Fruit fly (Drosophila melanogaster) whole organism, prepupa: ENCODE results near the gene Ac78C.
A peak's percentile ranks its signal among the peaks of the same experiment; 100 is the strongest.

Experiments used
- CG10631 ChIP-seq: fragments of 200-800 bp; sonication (Bioruptor generic); optimal IDR thresholded peaks from 2 replicates; lab custom pipeline; 2016; ENCODE audit warnings: missing biosample characterization, missing genetic modification characterization
- CG11762 ChIP-seq: fragments of 200-800 bp; sonication (Bioruptor generic); optimal IDR thresholded peaks from 3 replicates; lab custom pipeline; 2016; ENCODE audit warnings: missing biosample characterization, missing genetic modification characterization; ENCODE audit not compliant: insufficient read depth
- CG16779 ChIP-seq: fragments of 200-800 bp; sonication (Bioruptor generic); optimal IDR thresholded peaks from 3 replicates; lab custom pipeline; 2017; ENCODE audit warnings: missing biosample characterization, mild to moderate bottlenecking, missing genetic modification characterization
- CG3032 ChIP-seq: fragments of 200-800 bp; optimal IDR thresholded peaks from 2 replicates; lab custom pipeline; 2019; ENCODE audit warnings: missing biosample characterization, mild to moderate bottlenecking, missing genetic modification characterization, moderate library complexity
- CG32006 ChIP-seq: fragments of 200-800 bp; sonication (Bioruptor generic); optimal IDR thresholded peaks from 3 replicates; lab custom pipeline; 2017; ENCODE audit warnings: missing biosample characterization, mild to moderate bottlenecking, missing genetic modification characterization
- CG3919 ChIP-seq: fragments of 200-800 bp; sonication (Bioruptor generic); optimal IDR thresholded peaks from 3 replicates; lab custom pipeline; 2016; ENCODE audit warnings: missing biosample characterization, missing genetic modification characterization
- CG7368 ChIP-seq: fragments of 200-800 bp; sonication (Bioruptor generic); optimal IDR thresholded peaks from 3 replicates; lab custom pipeline; 2016; ENCODE audit warnings: missing biosample characterization, missing genetic modification characterization
- Ets21C ChIP-seq: fragments of 200-800 bp; sonication (Bioruptor generic); optimal IDR thresholded peaks from 3 replicates; lab custom pipeline; 2016; ENCODE audit warnings: missing biosample characterization, missing genetic modification characterization
- Hr4 ChIP-seq: fragments of 200-800 bp; sonication (Bioruptor generic); optimal IDR thresholded peaks from 3 replicates; lab custom pipeline; 2016; ENCODE audit warnings: missing biosample characterization, missing genetic modification characterization
- achi ChIP-seq: fragments of 200-800 bp; sonication (Bioruptor generic); optimal IDR thresholded peaks from 3 replicates; lab custom pipeline; 2016; ENCODE audit warnings: missing biosample characterization, missing genetic modification characterization
- cyc ChIP-seq: fragments of 200-800 bp; sonication (Bioruptor generic); optimal IDR thresholded peaks from 3 replicates; lab custom pipeline; 2016; ENCODE audit warnings: missing biosample characterization, missing genetic modification characterization
- dsx ChIP-seq: fragments of 200-800 bp; optimal IDR thresholded peaks from 3 replicates; lab custom pipeline; 2019; ENCODE audit warnings: missing biosample characterization, mild to moderate bottlenecking, missing genetic modification characterization, moderate library complexity; ENCODE audit not compliant: poor library complexity, severe bottlenecking
- esn ChIP-seq: fragments of 200-800 bp; sonication (Bioruptor generic); optimal IDR thresholded peaks from 2 replicates; lab custom pipeline; 2016; ENCODE audit warnings: missing biosample characterization, mild to moderate bottlenecking, missing genetic modification characterization, moderate library complexity

- no peak for TF ChIP-seq CG16779
- no peak for TF ChIP-seq dsx (GFP tag; lab: Kevin White, UChicago)
- peak; percentile 48 for TF ChIP-seq CG10631
- no peak for TF ChIP-seq CG7368 (GFP tag; lab: Kevin White, UChicago)
- peak; percentile 75 for TF ChIP-seq Hr4 (GFP tag; lab: Kevin White, UChicago)
- TF ChIP-seq cyc (GFP tag; lab: Kevin White, UChicago), result peak; percentile 49
- peak; percentile 15 for TF ChIP-seq CG3032 (tag; lab: Kevin White, UChicago)
- TF ChIP-seq CG32006 (GFP tag; lab: Kevin White, UChicago), result peak; percentile 76
- TF ChIP-seq achi (GFP tag; lab: Kevin White, UChicago), result peak; percentile 51
- TF ChIP-seq Ets21C (GFP tag; lab: Kevin White, UChicago), result no peak
- peak; percentile 69 for TF ChIP-seq esn (GFP tag; lab: Kevin White, UChicago)
- TF ChIP-seq CG11762 (GFP tag; lab: Kevin White, UChicago), result no peak
- peak; percentile 64 for TF ChIP-seq CG3919 (GFP tag; lab: Kevin White, UChicago)
Measured at dm6 chr3L:21176935-21177581, 5.3 kb upstream of the Ac78C start.
